Fruit fly (Drosophila melanogaster): ENCODE measurements around the gene CG12017.

Gene CG12017

dm6 chr3L:3247130-3248065 lies 32.6 kb upstream of the CG12017 start, which contains the start of gene CG43389:
CG43389 (plus strand) TSS chr3L:3248015.
- TF ChIP-seq ttk (optimal IDR thresholded peaks at IDR 0.05), result no peak
- TF ChIP-seq psq (optimal IDR thresholded peaks at IDR 0.05), result no peak

DNA sequence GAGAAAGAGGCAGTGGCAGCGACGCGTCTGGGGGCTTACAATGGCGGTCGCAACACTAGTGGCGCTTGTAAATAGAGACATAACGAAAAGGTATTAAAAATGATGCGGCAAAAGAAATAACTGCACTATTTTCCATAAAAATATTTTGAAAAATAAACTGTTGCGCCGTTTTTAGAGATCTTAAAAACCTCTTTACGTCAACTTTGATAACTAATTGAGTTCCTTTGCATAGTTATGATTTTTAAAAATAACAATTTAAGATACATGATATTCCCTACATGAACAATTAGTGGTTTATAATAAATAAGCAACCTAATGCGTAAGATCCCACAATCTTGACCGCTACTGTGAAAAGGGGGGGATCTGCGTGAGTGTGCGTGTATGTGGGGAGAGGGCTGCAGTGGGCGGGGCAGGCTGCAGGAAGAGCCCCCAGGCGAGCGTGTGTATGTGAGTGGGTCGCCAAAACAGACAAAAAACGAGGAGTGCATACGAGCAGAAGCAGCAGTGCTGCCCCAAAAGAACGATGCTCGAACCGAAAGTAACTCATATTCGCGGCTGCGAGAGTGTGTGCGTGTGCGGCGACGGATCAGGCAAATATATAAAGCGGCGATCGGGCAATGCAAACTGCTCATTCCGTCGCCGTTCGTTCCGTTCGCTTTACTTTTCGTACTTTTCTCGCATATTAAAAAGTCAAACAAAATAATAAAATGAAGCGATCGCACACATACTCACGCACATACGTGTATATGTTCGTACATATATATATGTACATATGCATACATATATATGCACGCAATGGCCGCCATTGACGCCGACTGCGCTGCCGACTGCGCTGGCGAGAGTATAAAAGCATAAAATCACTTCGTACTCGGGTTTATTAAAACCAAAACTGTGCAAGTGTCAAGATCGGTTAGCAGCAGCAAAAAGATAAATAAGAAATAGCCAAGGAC lies 31.1 kb upstream of the CG12017 start:
- TF ChIP-seq insv (optimal IDR thresholded peaks at IDR 0.05) (no peak), psq (optimal IDR thresholded peaks at IDR 0.05) (no peak), h (optimal IDR thresholded peaks at IDR 0.05) (no peak), Myc (optimal IDR thresholded peaks at IDR 0.05) (no peak), ttk (optimal IDR thresholded peaks at IDR 0.05) (no peak), Sin3A (optimal IDR thresholded peaks at IDR 0.05) (no peak)

- TF ChIP-seq insv (optimal IDR thresholded peaks at IDR 0.05) (no peak), h (optimal IDR thresholded peaks at IDR 0.05) (no peak), ttk (optimal IDR thresholded peaks at IDR 0.05) (no peak), psq (optimal IDR thresholded peaks at IDR 0.05) (no peak), Myc (optimal IDR thresholded peaks at IDR 0.05) (no peak), Sin3A (optimal IDR thresholded peaks at IDR 0.05) (no peak)
Measured at dm6 chr3L:3249664-3249996, 30.4 kb upstream of the CG12017 start.

DNA sequence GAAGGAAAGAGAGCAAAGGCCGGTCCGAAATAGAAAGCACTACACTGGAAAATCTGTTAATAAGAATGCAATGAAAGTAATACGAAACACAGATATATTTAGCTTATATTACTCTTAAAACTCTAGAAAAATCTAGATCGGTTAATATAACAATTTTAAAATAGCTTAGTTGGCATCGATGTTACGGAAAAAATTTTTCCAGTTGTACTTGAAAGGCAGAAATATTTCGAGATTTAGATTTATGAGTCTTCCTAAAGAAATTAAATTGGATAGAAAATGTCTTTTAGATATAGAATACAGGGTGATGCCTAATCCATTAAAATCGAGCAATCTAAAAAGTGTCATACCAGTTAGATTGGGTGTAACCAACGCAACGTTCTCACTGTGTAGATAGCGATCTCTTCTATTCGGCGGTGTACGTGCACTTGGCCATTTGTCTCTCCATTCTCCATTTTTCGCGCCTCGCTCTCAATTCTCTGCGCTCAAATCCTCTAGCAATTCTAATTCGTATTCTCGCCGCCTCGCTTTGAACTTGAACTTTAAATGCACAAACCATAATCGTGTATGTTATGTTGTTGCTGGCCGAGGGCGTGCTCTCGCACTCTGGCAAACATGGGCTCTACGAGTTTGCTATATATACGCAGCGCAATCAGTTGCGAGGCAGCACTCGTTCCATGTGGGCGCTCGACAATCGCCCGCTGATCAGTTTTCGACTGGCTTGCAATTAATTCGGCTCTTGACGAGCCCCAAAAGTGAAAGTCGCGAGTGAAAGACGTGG lies 29.9 kb upstream of the CG12017 start:
- no peak for TF ChIP-seq h (optimal IDR thresholded peaks at IDR 0.05)
- no peak for TF ChIP-seq insv (optimal IDR thresholded peaks at IDR 0.05)
- no peak for TF ChIP-seq ttk (optimal IDR thresholded peaks at IDR 0.05)
- TF ChIP-seq psq (optimal IDR thresholded peaks at IDR 0.05), result no peak
- TF ChIP-seq Sin3A (optimal IDR thresholded peaks at IDR 0.05), result no peak

- TF ChIP-seq insv (optimal IDR thresholded peaks at IDR 0.05), result no peak
- no peak for TF ChIP-seq Sin3A (optimal IDR thresholded peaks at IDR 0.05)
- no peak for TF ChIP-seq Myc (optimal IDR thresholded peaks at IDR 0.05)
- no peak for TF ChIP-seq h (optimal IDR thresholded peaks at IDR 0.05)
- TF ChIP-seq ttk (optimal IDR thresholded peaks at IDR 0.05), result no peak
- TF ChIP-seq psq (optimal IDR thresholded peaks at IDR 0.05), result no peak
Measured at dm6 chr3L:3250922-3251658, 28.9 kb upstream of the CG12017 start.

dm6 chr3L:3251659-3252490 lies 28.2 kb upstream of the CG12017 start:
- TF ChIP-seq Sin3A (optimal IDR thresholded peaks at IDR 0.05) (no peak), Myc (optimal IDR thresholded peaks at IDR 0.05) (no peak), insv (optimal IDR thresholded peaks at IDR 0.05) (no peak), ttk (optimal IDR thresholded peaks at IDR 0.05) (no peak), psq (optimal IDR thresholded peaks at IDR 0.05) (no peak), h (optimal IDR thresholded peaks at IDR 0.05) (no peak)

- TF ChIP-seq ttk (optimal IDR thresholded peaks at IDR 0.05) (no peak), Myc (optimal IDR thresholded peaks at IDR 0.05) (no peak)
Measured at dm6 chr3L:3252884-3253283, 27.2 kb upstream of the CG12017 start.

DNA sequence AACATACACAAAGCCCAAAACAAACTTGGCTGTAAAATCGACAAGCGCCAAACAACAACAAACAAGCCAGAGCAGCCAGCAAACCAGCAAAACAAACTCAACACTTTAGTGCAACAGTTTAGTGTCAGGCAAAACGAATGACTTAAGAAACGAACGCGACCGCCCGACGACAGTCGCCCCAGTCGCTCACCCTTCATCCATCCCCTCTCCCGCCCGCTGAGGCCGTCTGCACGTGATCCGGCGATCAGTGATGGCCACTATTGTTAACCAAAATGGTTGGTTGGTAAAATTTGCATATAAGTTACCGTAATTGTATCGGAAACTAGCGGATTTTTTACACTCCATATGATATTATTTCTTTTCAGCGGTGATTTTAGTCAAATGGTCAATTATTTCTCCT lies 26.4 kb upstream of the CG12017 start:
- TF ChIP-seq insv (optimal IDR thresholded peaks at IDR 0.05) (no peak), Myc (optimal IDR thresholded peaks at IDR 0.05) (no peak), Sin3A (optimal IDR thresholded peaks at IDR 0.05) (no peak), psq (optimal IDR thresholded peaks at IDR 0.05) (no peak), h (optimal IDR thresholded peaks at IDR 0.05) (no peak), ttk (optimal IDR thresholded peaks at IDR 0.05) (no peak)

- TF ChIP-seq Sin3A (optimal IDR thresholded peaks at IDR 0.05) (no peak), insv (optimal IDR thresholded peaks at IDR 0.05) (no peak), Myc (optimal IDR thresholded peaks at IDR 0.05) (no peak), h (optimal IDR thresholded peaks at IDR 0.05) (no peak), psq (optimal IDR thresholded peaks at IDR 0.05) (no peak), ttk (optimal IDR thresholded peaks at IDR 0.05) (no peak)
Measured at dm6 chr3L:3257690-3258089, 22.3 kb upstream of the CG12017 start, which contains the start of gene ckd. ckd (plus strand) TSS chr3L:3257878.

DNA sequence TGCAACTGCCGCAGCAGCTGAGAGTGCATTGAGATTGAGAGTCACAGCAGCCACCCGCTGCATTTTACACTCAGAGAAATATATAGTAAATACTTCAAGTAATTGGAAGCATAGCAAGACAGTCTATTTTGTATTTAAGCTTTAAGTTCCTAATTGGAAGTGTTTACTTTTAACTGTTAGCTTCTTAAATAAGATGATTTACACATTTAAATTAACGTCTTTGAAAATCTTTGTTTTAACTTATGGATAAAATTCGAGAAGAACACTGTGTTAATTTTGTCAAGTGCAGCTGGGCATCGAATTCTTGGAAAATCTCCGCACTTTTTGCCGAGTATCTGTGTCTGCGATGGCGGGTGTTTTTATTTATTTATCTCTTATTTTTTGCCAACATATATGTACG lies 20.3 kb upstream of the CG12017 start:
- TF ChIP-seq Myc (optimal IDR thresholded peaks at IDR 0.05), result no peak
- TF ChIP-seq Sin3A (optimal IDR thresholded peaks at IDR 0.05), result no peak
- no peak for TF ChIP-seq ttk (optimal IDR thresholded peaks at IDR 0.05)
- no peak for TF ChIP-seq insv (optimal IDR thresholded peaks at IDR 0.05)
- TF ChIP-seq psq (optimal IDR thresholded peaks at IDR 0.05), result no peak
- TF ChIP-seq h (optimal IDR thresholded peaks at IDR 0.05), result no peak

All from Kc167 (cell line).